Worm (Caenorhabditis elegans) whole organism, L3 larva: Measurements from ENCODE around the gene cal-2.

Source experiments
- ZK546.5 ChIP-seq: sonication (generic microtip); optimal IDR thresholded peaks from 2 replicates; lab custom pipeline; 2017; ENCODE audit warnings: missing biosample characterization, missing genetic modification characterization
- aly-2 ChIP-seq: fragments of 150-350 bp; optimal IDR thresholded peaks from 2 replicates; lab custom pipeline; 2014; ENCODE audit warnings: missing biosample characterization, missing genetic modification characterization
- ama-1 ChIP-seq: fragments of 150-350 bp; optimal IDR thresholded peaks from 2 replicates; lab custom pipeline; 2018
- elt-1 ChIP-seq: fragments of 150-350 bp; optimal IDR thresholded peaks from 2 replicates; lab custom pipeline; 2014; ENCODE audit warnings: missing biosample characterization, missing genetic modification characterization
- fos-1 ChIP-seq: fragments of 150-350 bp; optimal IDR thresholded peaks from 2 replicates; lab custom pipeline; 2014; ENCODE audit warnings: missing biosample characterization, missing genetic modification characterization
- jun-1 ChIP-seq: fragments of 150-350 bp; optimal IDR thresholded peaks from 2 replicates; lab custom pipeline; 2014; ENCODE audit warnings: missing biosample characterization, missing genetic modification reagents, missing genetic modification characterization
- nhr-28 ChIP-seq: fragments of 150-350 bp; optimal IDR thresholded peaks from 2 replicates; lab custom pipeline; 2014; ENCODE audit warnings: missing biosample characterization, missing genetic modification characterization
- nhr-76 ChIP-seq: fragments of 150-350 bp; sonication (generic microtip); optimal IDR thresholded peaks from 5 replicates; lab custom pipeline; 2014; ENCODE audit warnings: missing biosample characterization, missing genetic modification characterization
- nhr-77 ChIP-seq: fragments of 150-350 bp; optimal IDR thresholded peaks from 2 replicates; lab custom pipeline; 2014; ENCODE audit warnings: missing biosample characterization, missing genetic modification characterization
- pha-4 ChIP-seq: fragments of 150-350 bp; optimal IDR thresholded peaks from 2 replicates; lab custom pipeline; 2014; ENCODE audit warnings: missing biosample characterization, missing genetic modification reagents, missing genetic modification characterization
- zag-1 ChIP-seq: fragments of 150-350 bp; optimal IDR thresholded peaks from 2 replicates; lab custom pipeline; 2014; ENCODE audit warnings: missing biosample characterization, missing genetic modification characterization

- TF ChIP-seq ZK546.5 (tag; lab: Kevin White, UChicago) = no peak
- TF ChIP-seq nhr-28 = no peak
- TF ChIP-seq nhr-77 (tag; lab: Kevin White, UChicago) = no peak
- no peak for TF ChIP-seq pha-4
- no peak for TF ChIP-seq elt-1 (tag; lab: Kevin White, UChicago)
- TF ChIP-seq zag-1 (tag; lab: Kevin White, UChicago) = no peak
- TF ChIP-seq fos-1 (tag; lab: Kevin White, UChicago) = no peak
- no peak for TF ChIP-seq ama-1
- TF ChIP-seq nhr-76 = no peak
- TF ChIP-seq aly-2 (tag; lab: Kevin White, UChicago) = no peak
- no peak for TF ChIP-seq jun-1 (tag; lab: Kevin White, UChicago)
Measured at ce11 chrII:8926451-8926850, 34.1 kb upstream of the cal-2 start, which contains the start of gene B0457.2.
